Worm (Caenorhabditis elegans) whole organism, L1 larva: ENCODE measurements around the gene mtl-1.

Source experiments
- C04F5.9 ChIP-seq: sonication (generic microtip); optimal IDR thresholded peaks from 2 replicates; lab custom pipeline; 2016; ENCODE audit warnings: missing genetic modification characterization, missing compliant biosample characterization
- F16B12.6 ChIP-seq: fragments of 150-350 bp; optimal IDR thresholded peaks from 2 replicates; lab custom pipeline; 2014; ENCODE audit warnings: missing biosample characterization, missing genetic modification characterization
- ama-1 ChIP-seq: fragments of 150-350 bp; optimal IDR thresholded peaks from 2 replicates; lab custom pipeline; 2014
- blmp-1 ChIP-seq: fragments of 150-350 bp; optimal IDR thresholded peaks from 2 replicates; lab custom pipeline; 2014; ENCODE audit warnings: missing biosample characterization, missing genetic modification characterization
- ceh-63 ChIP-seq: fragments of 200-800 bp; sonication (Bioruptor generic); optimal IDR thresholded peaks from 2 replicates; lab custom pipeline; 2018; ENCODE audit warnings: mild to moderate bottlenecking, missing genetic modification characterization, missing compliant biosample characterization
- dsc-1 ChIP-seq: sonication (generic microtip); optimal IDR thresholded peaks from 2 replicates; lab custom pipeline; 2016; ENCODE audit warnings: mild to moderate bottlenecking, missing genetic modification characterization, missing compliant biosample characterization
- efl-1 ChIP-seq, 4 experiments: fragments of 150-350 bp; optimal IDR thresholded peaks in 3 of 4; peaks in 1 of 4; 1 replicate in 1 of 4; 2 replicates in 3 of 4; lab custom pipeline; 2014; ENCODE audit warnings: missing biosample characterization in 2 of 4, missing genetic modification characterization in 2 of 4, missing genetic modification reagents in 2 of 4
- egl-27 ChIP-seq, 2 experiments: fragments of 150-350 bp in 1 of 2; sonication (generic microtip); optimal IDR thresholded peaks; 3 replicates each; lab custom pipeline; 2017 to 2018; ENCODE audit warnings: missing biosample characterization in 2 of 2, missing genetic modification characterization in 2 of 2, missing genetic modification reagents in 2 of 2
- elt-2 ChIP-seq: sonication (generic microtip); optimal IDR thresholded peaks from 2 replicates; lab custom pipeline; 2016; ENCODE audit warnings: missing genetic modification characterization, mild to moderate bottlenecking, inconsistent platforms, missing compliant biosample characterization, missing genetic modification reagents
- elt-3 ChIP-seq, 6 experiments: fragments of 150-350 bp in 1 of 6; sonication (generic microtip); optimal IDR thresholded peaks; 2 replicates each; lab custom pipeline; 2017 to 2018; ENCODE audit warnings: missing biosample characterization in 6 of 6, missing genetic modification characterization in 6 of 6, inconsistent platforms in 1 of 6
- ets-5 ChIP-seq: fragments of 200-800 bp; sonication (Bioruptor generic); IDR thresholded peaks from 2 replicates; pipeline ENCODE4 v1.3.6; 2022; ENCODE audit warnings: missing genetic modification characterization, missing compliant biosample characterization
- fkh-8 ChIP-seq: sonication (generic microtip); optimal IDR thresholded peaks from 2 replicates; lab custom pipeline; 2016; ENCODE audit warnings: mild to moderate bottlenecking, missing genetic modification characterization, missing compliant biosample characterization
- grh-1 ChIP-seq: fragments of 200-800 bp; sonication (Bioruptor generic); IDR thresholded peaks from 2 replicates; pipeline ENCODE4 v1.3.6; 2022; ENCODE audit warnings: missing genetic modification reagents, missing genetic modification characterization, missing compliant biosample characterization
- irx-1 ChIP-seq: sonication (generic microtip); optimal IDR thresholded peaks from 2 replicates; lab custom pipeline; 2016; ENCODE audit warnings: missing genetic modification characterization, missing compliant biosample characterization
- isw-1 ChIP-seq: fragments of 200-800 bp; sonication (Bioruptor generic); IDR thresholded peaks from 2 replicates; pipeline ENCODE4 v1.3.6; 2022; ENCODE audit warnings: missing genetic modification characterization, missing compliant biosample characterization
- jun-1 ChIP-seq: fragments of 150-350 bp; optimal IDR thresholded peaks from 2 replicates; lab custom pipeline; 2014; ENCODE audit warnings: missing biosample characterization, missing genetic modification reagents, missing genetic modification characterization
- lin-14 ChIP-seq: fragments of 200-800 bp; sonication (Bioruptor generic); optimal IDR thresholded peaks from 2 replicates; lab custom pipeline; 2018; ENCODE audit warnings: mild to moderate bottlenecking, missing genetic modification characterization, moderate library complexity, missing compliant biosample characterization
- mab-9 ChIP-seq: fragments of 200-800 bp; sonication (Bioruptor generic); IDR thresholded peaks from 2 replicates; pipeline ENCODE4 v1.3.6; 2022; ENCODE audit warnings: missing genetic modification reagents, missing genetic modification characterization, missing compliant biosample characterization
- mdl-1 ChIP-seq, 2 experiments: fragments of 150-350 bp; optimal IDR thresholded peaks; 2 replicates each; lab custom pipeline; 2014 to 2017; ENCODE audit warnings: missing biosample characterization in 2 of 2, missing genetic modification characterization in 2 of 2, inconsistent platforms in 1 of 2
- mef-2 ChIP-seq: fragments of 150-350 bp; optimal IDR thresholded peaks from 2 replicates; lab custom pipeline; 2014; ENCODE audit warnings: missing biosample characterization, missing genetic modification characterization
- mep-1 ChIP-seq: fragments of 150-350 bp; optimal IDR thresholded peaks from 2 replicates; lab custom pipeline; 2014; ENCODE audit warnings: missing biosample characterization, missing genetic modification characterization
- nhr-11 ChIP-seq: fragments of 150-350 bp; optimal IDR thresholded peaks from 2 replicates; lab custom pipeline; 2014; ENCODE audit warnings: missing biosample characterization, missing genetic modification characterization
- nhr-20 ChIP-seq: sonication (generic microtip); optimal IDR thresholded peaks from 2 replicates; lab custom pipeline; 2016; ENCODE audit warnings: mild to moderate bottlenecking, missing genetic modification characterization, missing compliant biosample characterization
- nhr-237 ChIP-seq: fragments of 150-350 bp; optimal IDR thresholded peaks from 2 replicates; lab custom pipeline; 2014; ENCODE audit warnings: missing biosample characterization, missing genetic modification characterization
- nhr-47 ChIP-seq: sonication (generic microtip); optimal IDR thresholded peaks from 2 replicates; lab custom pipeline; 2016; ENCODE audit warnings: mild to moderate bottlenecking, missing genetic modification characterization, moderate library complexity, missing compliant biosample characterization
- nhr-71 ChIP-seq: sonication (generic microtip); optimal IDR thresholded peaks from 2 replicates; lab custom pipeline; 2016; ENCODE audit warnings: mild to moderate bottlenecking, missing genetic modification characterization, moderate library complexity, missing compliant biosample characterization
- nhr-76 ChIP-seq: sonication (generic microtip); optimal IDR thresholded peaks from 2 replicates; lab custom pipeline; 2017; ENCODE audit warnings: missing biosample characterization, missing genetic modification characterization
- nhr-77 ChIP-seq: fragments of 150-350 bp; optimal IDR thresholded peaks from 2 replicates; lab custom pipeline; 2014; ENCODE audit warnings: missing biosample characterization, missing genetic modification characterization
- nhr-84 ChIP-seq: sonication (generic microtip); optimal IDR thresholded peaks from 2 replicates; lab custom pipeline; 2017; ENCODE audit warnings: missing biosample characterization, missing genetic modification characterization
- nhr-85 ChIP-seq: sonication (generic microtip); peaks from one replicate; lab custom pipeline; 2016; ENCODE audit warnings: missing genetic modification characterization, inconsistent platforms, missing compliant biosample characterization
- nhr-90 ChIP-seq: sonication (generic microtip); optimal IDR thresholded peaks from 2 replicates; lab custom pipeline; 2016; ENCODE audit warnings: mild to moderate bottlenecking, missing genetic modification characterization, missing compliant biosample characterization; ENCODE audit not compliant: poor library complexity
- rnt-1 ChIP-seq: sonication (generic microtip); optimal IDR thresholded peaks from 2 replicates; lab custom pipeline; 2016; ENCODE audit warnings: mild to moderate bottlenecking, missing genetic modification characterization, moderate library complexity, missing compliant biosample characterization
- skn-1 ChIP-seq: fragments of 150-350 bp; optimal IDR thresholded peaks from 2 replicates; lab custom pipeline; 2014; ENCODE audit warnings: missing biosample characterization, missing genetic modification characterization
- snpc-4 ChIP-seq: fragments of 150-350 bp; optimal IDR thresholded peaks from 2 replicates; lab custom pipeline; 2014; ENCODE audit warnings: missing biosample characterization, missing genetic modification characterization
- snu-23 ChIP-seq: sonication (generic microtip); optimal IDR thresholded peaks from 2 replicates; lab custom pipeline; 2016; ENCODE audit warnings: missing genetic modification characterization, missing compliant biosample characterization
- sptf-1 ChIP-seq: fragments of 150-350 bp; optimal IDR thresholded peaks from 2 replicates; lab custom pipeline; 2014; ENCODE audit warnings: missing biosample characterization, missing genetic modification characterization
- sup-37 ChIP-seq: fragments of 200-800 bp; sonication (Bioruptor generic); optimal IDR thresholded peaks from 2 replicates; lab custom pipeline; 2018; ENCODE audit warnings: mild to moderate bottlenecking, missing genetic modification characterization, missing compliant biosample characterization
- unc-130 ChIP-seq: fragments of 150-350 bp; optimal IDR thresholded peaks from 2 replicates; lab custom pipeline; 2017; ENCODE audit warnings: missing biosample characterization, missing genetic modification characterization, inconsistent platforms
- unc-98 ChIP-seq: fragments of 200-800 bp; sonication (Bioruptor generic); IDR thresholded peaks from 2 replicates; pipeline ENCODE4 v1.3.6; 2022; ENCODE audit warnings: missing genetic modification characterization, missing compliant biosample characterization
- xbp-1 ChIP-seq: sonication (generic microtip); optimal IDR thresholded peaks from 2 replicates; lab custom pipeline; 2016; ENCODE audit warnings: missing genetic modification characterization, missing compliant biosample characterization
- zag-1 ChIP-seq: fragments of 150-350 bp; optimal IDR thresholded peaks from 2 replicates; lab custom pipeline; 2014; ENCODE audit warnings: missing biosample characterization, missing genetic modification characterization
- ztf-11 ChIP-seq, 2 experiments: sonication (generic microtip); optimal IDR thresholded peaks; 2 replicates each; lab custom pipeline; 2016 to 2017; ENCODE audit warnings: missing genetic modification characterization in 2 of 2, missing biosample characterization in 1 of 2, missing compliant biosample characterization in 1 of 2

Gene mtl-1

DNA sequence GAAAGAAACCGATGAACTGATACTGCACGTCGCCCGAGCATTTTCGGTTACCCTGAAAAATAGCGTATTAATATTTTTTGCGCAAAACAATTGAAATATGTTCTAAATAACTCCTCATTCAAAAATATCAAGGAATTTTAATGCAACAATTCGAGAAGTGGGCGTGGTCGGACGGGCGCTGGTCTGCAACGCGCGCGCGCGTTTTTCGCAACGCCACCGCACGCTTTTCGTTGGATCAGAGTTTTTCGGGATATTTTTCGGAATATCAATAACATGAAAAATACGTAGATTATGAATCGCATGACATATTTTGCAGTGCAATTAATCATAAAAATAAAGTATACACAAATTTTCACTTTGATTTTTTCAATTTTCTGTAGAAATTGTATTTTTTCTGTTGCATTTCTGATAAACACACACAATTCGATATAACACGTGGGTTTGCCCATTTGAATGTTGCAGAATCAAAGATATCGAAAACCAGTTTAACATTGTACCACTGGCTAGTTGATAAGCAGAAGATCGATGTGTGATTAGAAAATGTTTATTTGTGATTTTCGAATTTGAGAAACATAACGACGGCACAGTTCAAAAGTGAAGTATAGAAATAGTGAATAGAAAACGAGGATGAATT is 17.5 kb upstream of the mtl-1 start, which contains the start of gene dlst-1 (continued):
- TF ChIP-seq nhr-77 (tag; lab: Kevin White, UChicago) (no peak), jun-1 (tag; lab: Kevin White, UChicago) (peak; percentile 1), nhr-47 (tag; lab: Kevin White, UChicago) (peak; percentile 68), elt-2 (no peak), isw-1 (0 out of 2 replicates have a peak, but pooled peaks have one; percentile 2), grh-1 (GFP tag; lab: Robert Waterston, UW) (peak; percentile 44), nhr-90 (tag; lab: Kevin White, UChicago) (peak; percentile 35), nhr-71 (tag; lab: Kevin White, UChicago) (peak; percentile 66), nhr-76 (no peak), rnt-1 (tag; lab: Kevin White, UChicago) (peak; percentile 69), snpc-4 (peak; percentile 2), dsc-1 (tag; lab: Kevin White, UChicago) (peak; percentile 38), mab-9 (GFP tag; lab: Robert Waterston, UW) (no peak), nhr-11 (tag; lab: Kevin White, UChicago) (no peak), ceh-63 (no peak), ama-1 (lab: Kevin White, UChicago) (peak; percentile 27), nhr-237 (no peak), egl-27 (tag; optimal IDR thresholded peaks at IDR 0.05; lab: Kevin White, UChicago) (no peak), mep-1 (tag; lab: Kevin White, UChicago) (no peak), nhr-84 (tag; lab: Kevin White, UChicago) (no peak), skn-1 (tag; lab: Kevin White, UChicago) (peak; percentile 50), ets-5 (no peak), lin-14 (GFP tag; lab: Kevin White, UChicago) (peak; percentile 54), efl-1 (optimal IDR thresholded peaks at IDR 0.05; lab: Kevin White, UChicago) (peak; percentile 35 to 53), efl-1 (GFP tag; optimal IDR thresholded peaks at IDR 0.05 in 1 of 2; lab: Kevin White, UChicago) (peak; percentile 35 to 94), xbp-1 (tag; lab: Kevin White, UChicago) (peak; percentile 72), mef-2 (tag; lab: Kevin White, UChicago) (no peak), mdl-1 (tag; optimal IDR thresholded peaks at IDR 0.05; lab: Kevin White, UChicago) (no peak), ztf-11 (tag; optimal IDR thresholded peaks at IDR 0.05; lab: Kevin White, UChicago) (peak in 1 of 2 experiments; percentile 12), unc-130 (tag; lab: Kevin White, UChicago) (no peak), C04F5.9 (tag; lab: Kevin White, UChicago) (no peak), sptf-1 (no peak), snu-23 (GFP tag; lab: Kevin White, UChicago) (peak; percentile 65), zag-1 (tag; lab: Kevin White, UChicago) (no peak), nhr-20 (peak; percentile 62), F16B12.6 (no peak), sup-37 (GFP tag; lab: Kevin White, UChicago) (no peak), irx-1 (tag; lab: Kevin White, UChicago) (peak; percentile 48), fkh-8 (tag; lab: Kevin White, UChicago) (no peak)

DNA sequence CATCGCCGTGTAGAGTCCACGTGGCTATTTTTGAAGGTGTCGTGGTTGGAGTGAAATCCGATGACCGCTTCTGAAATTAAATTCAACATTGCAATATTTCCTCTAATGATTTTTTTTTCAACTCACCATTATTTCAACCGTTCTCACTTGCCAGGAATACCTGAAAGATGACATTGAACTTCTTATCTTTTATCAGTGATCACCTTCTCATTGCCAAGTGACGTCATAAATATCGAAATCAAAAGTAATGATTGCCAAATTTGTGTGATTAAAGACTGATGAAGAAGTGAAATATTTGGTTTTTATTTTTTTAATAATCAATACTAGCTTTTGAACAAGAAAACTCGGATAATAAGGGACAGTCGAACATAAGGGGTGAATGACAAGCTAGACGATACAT is 15.1 kb upstream of the mtl-1 start, which contains the start of gene W02F12.4:
Gene W02F12.4 (minus strand): TSS at position 164 of the 400 bp plus-strand sequence.
- TF ChIP-seq sptf-1 = no peak
- TF ChIP-seq nhr-85 (tag; lab: Kevin White, UChicago) = peak; percentile 35
- no peak for TF ChIP-seq irx-1 (tag; lab: Kevin White, UChicago)
- TF ChIP-seq elt-3 (tag; optimal IDR thresholded peaks at IDR 0.05; lab: Kevin White, UChicago) = peak in 2 of 6 experiments; percentile 24 to 28
- TF ChIP-seq blmp-1 (tag; lab: Kevin White, UChicago) = peak; percentile 53
- no peak for TF ChIP-seq unc-98 (GFP tag; lab: Robert Waterston, UW)
- TF ChIP-seq elt-2 = peak; percentile 55
